Worm (Caenorhabditis elegans) whole organism, L3 larva: ENCODE results near the gene hum-2.

ENCODE experiments used
- ama-1 ChIP-seq: fragments of 150-350 bp; optimal IDR thresholded peaks from 2 replicates; lab custom pipeline; 2018
- elt-2 ChIP-seq: sonication (generic microtip); optimal IDR thresholded peaks from 2 replicates; lab custom pipeline; 2016; ENCODE audit warnings: missing genetic modification reagents, mild to moderate bottlenecking, missing genetic modification characterization, missing compliant biosample characterization
- fkh-10 ChIP-seq: sonication (generic microtip); optimal IDR thresholded peaks from 2 replicates; lab custom pipeline; 2017; ENCODE audit warnings: missing biosample characterization, missing genetic modification reagents, missing genetic modification characterization
- nhr-11 ChIP-seq: fragments of 150-350 bp; optimal IDR thresholded peaks from 2 replicates; lab custom pipeline; 2014; ENCODE audit warnings: missing biosample characterization, missing genetic modification characterization
- nhr-67 ChIP-seq: fragments of 150-350 bp; optimal IDR thresholded peaks from 2 replicates; lab custom pipeline; 2014; ENCODE audit warnings: missing biosample characterization, missing genetic modification characterization
- pqm-1 ChIP-seq: fragments of 150-350 bp; optimal IDR thresholded peaks from 2 replicates; lab custom pipeline; 2017; ENCODE audit warnings: missing biosample characterization, missing genetic modification characterization, inconsistent platforms
- snpc-4 ChIP-seq: fragments of 150-350 bp; optimal IDR thresholded peaks from 2 replicates; lab custom pipeline; 2014; ENCODE audit warnings: missing biosample characterization, missing genetic modification characterization

- TF ChIP-seq ama-1 (lab: Kevin White, UChicago) (no peak), snpc-4 (tag; lab: Kevin White, UChicago) (no peak), pqm-1 (tag; lab: Kevin White, UChicago) (no peak), nhr-67 (no peak), nhr-11 (no peak), elt-2 (tag; lab: Kevin White, UChicago) (no peak), fkh-10 (no peak)
Measured at ce11 chrV:9359674-9360073, 26.3 kb upstream of the hum-2 start, which contains the start of gene gpa-3.
